Worm (Caenorhabditis elegans): Measurements from ENCODE around the gene T21B10.3.

- TF ChIP-seq alr-1 (tag; optimal IDR thresholded peaks at IDR 0.05; ENCODE audit: borderline replicate concordance), result no peak
- TF ChIP-seq hlh-17 (GFP tag; optimal IDR thresholded peaks at IDR 0.05; ENCODE audit: borderline replicate concordance), result no peak
- TF ChIP-seq egl-27 (tag; optimal IDR thresholded peaks at IDR 0.05), result no peak
- no peak for TF ChIP-seq pag-3 (tag; optimal IDR thresholded peaks at IDR 0.05; ENCODE audit: borderline replicate concordance, insufficient read depth)
- no peak for TF ChIP-seq unc-86 (tag; optimal IDR thresholded peaks at IDR 0.05)
- TF ChIP-seq unc-62 (GFP tag; optimal IDR thresholded peaks at IDR 0.05), result no peak
- no peak for TF ChIP-seq egl-13 (tag; optimal IDR thresholded peaks at IDR 0.05)
- no peak for TF ChIP-seq ceh-63 (GFP tag; optimal IDR thresholded peaks at IDR 0.05)
- TF ChIP-seq pqm-1 (tag; optimal IDR thresholded peaks at IDR 0.05), result no peak
- TF ChIP-seq nhr-76 (tag; optimal IDR thresholded peaks at IDR 0.05), result no peak
- TF ChIP-seq lin-35 (GFP tag; optimal IDR thresholded peaks at IDR 0.05), result no peak
- no peak for TF ChIP-seq lin-39 (tag; optimal IDR thresholded peaks at IDR 0.05)
- TF ChIP-seq aly-2 (tag; optimal IDR thresholded peaks at IDR 0.05), result no peak
Measured at ce11 chrII:8953703-8954102, 19.5 kb downstream of the T21B10.3 start.
